Fruit fly (Drosophila melanogaster) whole organism, embryonic: ENCODE results near the gene Fmr1.
A peak's percentile ranks its signal among the peaks of the same experiment; 100 is the strongest.

Source experiments
- Ada2b ChIP-seq: fragments of 200-800 bp; sonication (Bioruptor generic); IDR thresholded peaks from 2 replicates; pipeline ENCODE4 v1.3.6; 2022; ENCODE audit warnings: missing biosample characterization, missing genetic modification characterization
- Aef1 ChIP-seq: fragments of 200-800 bp; sonication (Bioruptor generic); IDR thresholded peaks from 3 replicates; pipeline ENCODE4 v1.3.6; 2022; ENCODE audit warnings: missing biosample characterization, missing genetic modification characterization
- B-H1 ChIP-seq: fragments of 200-800 bp; sonication (Bioruptor generic); IDR thresholded peaks from 3 replicates; pipeline ENCODE4 v1.3.6; 2022; ENCODE audit warnings: missing biosample characterization, missing genetic modification characterization
- C15 ChIP-seq: fragments of 200-800 bp; sonication (Bioruptor generic); IDR thresholded peaks from 3 replicates; pipeline ENCODE4 v1.3.6; 2022; ENCODE audit warnings: missing biosample characterization, missing genetic modification characterization
- CG10979 ChIP-seq: fragments of 200-800 bp; sonication (Bioruptor generic); optimal IDR thresholded peaks from 2 replicates; lab custom pipeline; 2018; ENCODE audit warnings: missing biosample characterization, mild to moderate bottlenecking, missing genetic modification characterization, moderate library complexity
- CG12071 ChIP-seq: fragments of 200-800 bp; sonication (Bioruptor generic); optimal IDR thresholded peaks from 3 replicates; lab custom pipeline; 2018; ENCODE audit warnings: missing biosample characterization, mild to moderate bottlenecking, missing genetic modification characterization
- CG13424 ChIP-seq: fragments of 200-800 bp; sonication (Bioruptor generic); optimal IDR thresholded peaks from 2 replicates; lab custom pipeline; 2019; ENCODE audit warnings: missing biosample characterization, mild to moderate bottlenecking, missing genetic modification characterization, moderate library complexity
- CG14441 ChIP-seq: fragments of 200-800 bp; sonication (Bioruptor generic); IDR thresholded peaks from 2 replicates; pipeline ENCODE4 v1.3.6; 2022; ENCODE audit warnings: missing biosample characterization, missing genetic modification characterization
- CG1602 ChIP-seq: fragments of 200-800 bp; sonication (Bioruptor generic); optimal IDR thresholded peaks from 3 replicates; lab custom pipeline; 2016; ENCODE audit warnings: missing biosample characterization, missing genetic modification characterization
- CG1603 ChIP-seq: fragments of 200-800 bp; sonication (Bioruptor generic); optimal IDR thresholded peaks from 2 replicates; lab custom pipeline; 2019; ENCODE audit warnings: missing biosample characterization, mild to moderate bottlenecking, missing genetic modification characterization, moderate library complexity
- CG17328 ChIP-seq: fragments of 200-800 bp; sonication (Bioruptor generic); IDR thresholded peaks from 2 replicates; pipeline ENCODE4 v1.3.6; 2022; ENCODE audit warnings: missing biosample characterization, missing genetic modification characterization
- CG17385 ChIP-seq: fragments of 200-800 bp; sonication (Bioruptor generic); optimal IDR thresholded peaks from 3 replicates; lab custom pipeline; 2018; ENCODE audit warnings: missing biosample characterization, mild to moderate bottlenecking, missing genetic modification characterization
- CG2202 ChIP-seq: fragments of 200-800 bp; sonication (Bioruptor generic); optimal IDR thresholded peaks from 2 replicates; lab custom pipeline; 2018; ENCODE audit warnings: missing biosample characterization, mild to moderate bottlenecking, missing genetic modification characterization
- CG31441 ChIP-seq: fragments of 200-800 bp; sonication (Bioruptor generic); IDR thresholded peaks from 2 replicates; pipeline ENCODE4 v1.3.6; 2022; ENCODE audit warnings: missing biosample characterization, missing genetic modification characterization
- CG4854 ChIP-seq: fragments of 200-800 bp; sonication (Bioruptor generic); optimal IDR thresholded peaks from 2 replicates; lab custom pipeline; 2016; ENCODE audit warnings: missing biosample characterization, missing genetic modification characterization, inconsistent platforms
- CG6254 ChIP-seq: fragments of 200-800 bp; sonication (Bioruptor generic); optimal IDR thresholded peaks from 3 replicates; lab custom pipeline; 2017; ENCODE audit warnings: mild to moderate bottlenecking, missing biosample characterization, missing genetic modification reagents, missing genetic modification characterization
- CG6272 ChIP-seq: fragments of 200-800 bp; sonication (Bioruptor generic); IDR thresholded peaks from 2 replicates; pipeline ENCODE4 v1.3.6; 2022; ENCODE audit warnings: missing biosample characterization, missing genetic modification characterization
- CG8290 ChIP-seq, 3 experiments: fragments of 200-800 bp; sonication (Bioruptor generic); optimal IDR thresholded peaks; 2 replicates each; lab custom pipeline; 2016 to 2019; ENCODE audit warnings: missing biosample characterization in 3 of 3, missing genetic modification characterization in 3 of 3, mild to moderate bottlenecking in 2 of 3, moderate library complexity in 1 of 3
- H2.0 ChIP-seq: fragments of 200-800 bp; sonication (Bioruptor generic); IDR thresholded peaks from 2 replicates; pipeline ENCODE4 v1.3.6; 2022; ENCODE audit warnings: missing biosample characterization, missing genetic modification characterization
- HHEX ChIP-seq: fragments of 200-800 bp; sonication (Bioruptor generic); optimal IDR thresholded peaks from 3 replicates; lab custom pipeline; 2017; ENCODE audit warnings: missing biosample characterization, mild to moderate bottlenecking, missing genetic modification characterization, missing genetic modification reagents
- Hr78 ChIP-seq, 2 experiments: fragments of 200-800 bp in 1 of 2; fragments of >200 bp in 1 of 2; sonication (Bioruptor generic) in 1 of 2; optimal IDR thresholded peaks; 2 replicates each; lab custom pipeline; 2017 to 2019; ENCODE audit warnings: missing biosample characterization in 2 of 2, missing genetic modification characterization in 2 of 2, mild to moderate bottlenecking in 1 of 2, moderate library complexity in 1 of 2
- Mrtf ChIP-seq: fragments of 200-800 bp; sonication (Bioruptor generic); IDR thresholded peaks from 3 replicates; pipeline ENCODE4 v1.3.6; 2022; ENCODE audit warnings: missing biosample characterization, missing genetic modification characterization
- Pdp1 ChIP-seq, 2 experiments: fragments of 200-800 bp; sonication (Bioruptor generic); optimal IDR thresholded peaks; 3 replicates each; lab custom pipeline; 2016; ENCODE audit warnings: missing biosample characterization in 2 of 2, missing genetic modification characterization in 2 of 2, mild to moderate bottlenecking in 1 of 2, moderate library complexity in 1 of 2
- Rfx ChIP-seq: fragments of 200-800 bp; sonication (Bioruptor generic); IDR thresholded peaks from 2 replicates; pipeline ENCODE4 v1.3.6; 2022; ENCODE audit warnings: missing biosample characterization, missing genetic modification characterization
- Side ChIP-seq: fragments of 200-800 bp; sonication (Bioruptor generic); optimal IDR thresholded peaks from 2 replicates; lab custom pipeline; 2016; ENCODE audit warnings: missing biosample characterization, missing genetic modification characterization
- Sin3A ChIP-seq: fragments of >200 bp; optimal IDR thresholded peaks from 2 replicates; lab custom pipeline; 2018
- Sox100B ChIP-seq: fragments of 200-800 bp; sonication (Bioruptor generic); optimal IDR thresholded peaks from 3 replicates; lab custom pipeline; 2018; ENCODE audit warnings: missing biosample characterization, mild to moderate bottlenecking, missing genetic modification characterization
- Sox102F ChIP-seq: fragments of 200-800 bp; sonication (Bioruptor generic); optimal IDR thresholded peaks from 2 replicates; lab custom pipeline; 2018; ENCODE audit warnings: missing biosample characterization, mild to moderate bottlenecking, missing genetic modification characterization, moderate library complexity
- ase ChIP-seq: fragments of 200-800 bp; sonication (Bioruptor generic); IDR thresholded peaks from 3 replicates; pipeline ENCODE4 v1.3.6; 2022; ENCODE audit warnings: missing biosample characterization, missing genetic modification characterization
- bcd ChIP-seq: fragments of 200-800 bp; sonication (Bioruptor generic); optimal IDR thresholded peaks from 2 replicates; lab custom pipeline; 2017; ENCODE audit warnings: missing biosample characterization, mild to moderate bottlenecking, missing genetic modification characterization
- cato ChIP-seq: fragments of 200-800 bp; sonication (Bioruptor generic); optimal IDR thresholded peaks from 2 replicates; lab custom pipeline; 2016; ENCODE audit warnings: missing biosample characterization, missing genetic modification characterization, borderline replicate concordance
- cg ChIP-seq: fragments of 200-800 bp; sonication (Bioruptor generic); optimal IDR thresholded peaks from 3 replicates; lab custom pipeline; 2019; ENCODE audit warnings: missing biosample characterization, mild to moderate bottlenecking, missing genetic modification characterization, moderate library complexity
- dmrt99B ChIP-seq: fragments of 200-800 bp; sonication (Bioruptor generic); optimal IDR thresholded peaks from 2 replicates; lab custom pipeline; 2018; ENCODE audit warnings: missing biosample characterization, mild to moderate bottlenecking, missing genetic modification characterization, moderate library complexity
- dpn ChIP-seq, 2 experiments: fragments of 200-800 bp; sonication (Bioruptor generic); optimal IDR thresholded peaks; 3 replicates each; lab custom pipeline; 2016; ENCODE audit warnings: missing biosample characterization in 2 of 2, missing genetic modification characterization in 2 of 2
- grau ChIP-seq: fragments of 200-800 bp; optimal IDR thresholded peaks from 3 replicates; lab custom pipeline; 2019; ENCODE audit warnings: missing biosample characterization, mild to moderate bottlenecking, missing genetic modification characterization, moderate library complexity
- insv ChIP-seq, 2 experiments: fragments of 200-800 bp; sonication (Bioruptor generic); optimal IDR thresholded peaks; 3 replicates each; lab custom pipeline; 2016 to 2018; ENCODE audit warnings: missing biosample characterization in 2 of 2, missing genetic modification characterization in 2 of 2
- nom ChIP-seq: fragments of 200-800 bp; sonication (Bioruptor generic); optimal IDR thresholded peaks from 2 replicates; lab custom pipeline; 2017; ENCODE audit warnings: missing biosample characterization, missing genetic modification characterization, mild to moderate bottlenecking, moderate library complexity, missing genetic modification reagents
- org-1 ChIP-seq: fragments of 200-800 bp; sonication (Bioruptor generic); optimal IDR thresholded peaks from 2 replicates; lab custom pipeline; 2017; ENCODE audit warnings: missing biosample characterization, missing genetic modification characterization
- pita ChIP-seq: fragments of 200-800 bp; sonication (Bioruptor generic); optimal IDR thresholded peaks from 2 replicates; lab custom pipeline; 2017; ENCODE audit warnings: missing biosample characterization, mild to moderate bottlenecking, missing genetic modification characterization
- pum ChIP-seq: fragments of 200-800 bp; sonication (Bioruptor generic); optimal IDR thresholded peaks from 2 replicates; lab custom pipeline; 2016; ENCODE audit warnings: missing biosample characterization, missing genetic modification characterization
- ranshi ChIP-seq: fragments of 200-800 bp; sonication (Bioruptor generic); IDR thresholded peaks from 2 replicates; pipeline ENCODE4 v1.3.6; 2022; ENCODE audit warnings: missing biosample characterization, missing genetic modification characterization
- row ChIP-seq: fragments of 200-800 bp; sonication (Bioruptor generic); IDR thresholded peaks from 3 replicates; pipeline ENCODE4 v1.3.6; 2022; ENCODE audit warnings: missing biosample characterization, missing genetic modification characterization
- sens ChIP-seq: fragments of 200-800 bp; sonication (Bioruptor generic); peaks from one replicate; lab custom pipeline; 2016; ENCODE audit warnings: missing biosample characterization, missing genetic modification characterization
- seq ChIP-seq: fragments of 200-800 bp; sonication (Bioruptor generic); IDR thresholded peaks from 2 replicates; pipeline ENCODE4 v1.3.6; 2022; ENCODE audit warnings: missing biosample characterization, missing genetic modification characterization
- slbo ChIP-seq: fragments of 200-800 bp; sonication (Bioruptor generic); IDR thresholded peaks from 2 replicates; pipeline ENCODE4 v1.3.6; 2022; ENCODE audit warnings: missing biosample characterization, missing genetic modification characterization
- sna ChIP-seq: fragments of 200-800 bp; sonication (Bioruptor generic); IDR thresholded peaks from 2 replicates; pipeline ENCODE4 v1.3.6; 2022; ENCODE audit warnings: missing biosample characterization, missing genetic modification characterization; ENCODE audit not compliant: partially characterized antibody
- tio ChIP-seq: fragments of 200-800 bp; sonication (Bioruptor generic); optimal IDR thresholded peaks from 2 replicates; lab custom pipeline; 2017; ENCODE audit warnings: missing biosample characterization, missing genetic modification characterization, inconsistent platforms
- ttk ChIP-seq: fragments of 200-800 bp; sonication (Bioruptor generic); IDR thresholded peaks from 2 replicates; pipeline ENCODE4 v2.1.2; 2022; ENCODE audit warnings: missing biosample characterization, missing genetic modification characterization
- vvl ChIP-seq: fragments of 200-800 bp; sonication (Bioruptor generic); IDR thresholded peaks from 2 replicates; pipeline ENCODE4 v1.3.6; 2022; ENCODE audit warnings: missing biosample characterization, missing genetic modification characterization

The Fmr1 gene

dm6 chr3R:10153957-10154685, 44.2 kb upstream of the Fmr1 start:
- TF ChIP-seq ase (GFP tag; lab: Robert Waterston, UW) (peak; percentile 13; the same call in 1 of the 3 replicates), sens (GFP tag; lab: Kevin White, UChicago) (peak; percentile 80), H2.0 (GFP tag; lab: Robert Waterston, UW) (peak; percentile 58), CG12071 (GFP tag; lab: Kevin White, UChicago) (no peak), CG6254 (GFP tag; lab: Kevin White, UChicago) (peak; percentile 54), Ada2b (GFP tag; lab: Robert Waterston, UW) (peak; percentile 34; the same call in 1 of the 2 replicates), CG17385 (GFP tag; lab: Kevin White, UChicago) (peak; percentile 24), Pdp1 (GFP tag; optimal IDR thresholded peaks at IDR 0.05; lab: Kevin White, UChicago) (peak in 1 of 2 experiments; percentile 23), bcd (GFP tag; lab: Kevin White, UChicago) (no peak), dmrt99B (peak; percentile 71), C15 (GFP tag; lab: Robert Waterston, UW) (no peak), Rfx (GFP tag; lab: Robert Waterston, UW) (0 out of 2 replicates have a peak, but pooled peaks have one; percentile 19), CG10979 (tag; lab: Kevin White, UChicago) (peak; percentile 14), nom (GFP tag; lab: Kevin White, UChicago) (no peak), pum (GFP tag; lab: Kevin White, UChicago) (peak; percentile 20), slbo (peak; percentile 27; the same call in 1 of the 2 replicates), CG8290 (GFP tag; optimal IDR thresholded peaks at IDR 0.05; lab: Kevin White, UChicago) (no peak), CG8290 (tag; optimal IDR thresholded peaks at IDR 0.05; lab: Kevin White, UChicago) (no peak), tio (GFP tag; lab: Kevin White, UChicago) (peak; percentile 3), grau (tag; lab: Kevin White, UChicago) (peak; percentile 36), CG4854 (GFP tag; lab: Kevin White, UChicago) (no peak), ttk (GFP tag; lab: Robert Waterston, UW) (0 out of 2 replicates have a peak, but pooled peaks have one; percentile 21), CG1603 (tag; lab: Kevin White, UChicago) (peak; percentile 65), dpn (GFP tag; optimal IDR thresholded peaks at IDR 0.05; lab: Kevin White, UChicago) (peak; percentile 10 to 27), Sox102F (GFP tag; lab: Kevin White, UChicago) (peak; percentile 58), CG17328 (GFP tag; lab: Robert Waterston, UW) (peak; percentile 65), HHEX (peak; percentile 34), Side (no peak), vvl (GFP tag; lab: Robert Waterston, UW) (peak; percentile 22; the same call in 1 of the 2 replicates), Sin3A (lab: Kevin White, UChicago) (no peak), Aef1 (GFP tag; lab: Robert Waterston, UW) (peak; percentile 33; the same call in 1 of the 3 replicates), CG6272 (GFP tag; lab: Robert Waterston, UW) (no peak), sna (GFP tag; lab: Robert Waterston, UW) (no peak), Sox100B (peak; percentile 1), insv (GFP tag; optimal IDR thresholded peaks at IDR 0.05; lab: Kevin White, UChicago) (no peak), CG2202 (tag; lab: Kevin White, UChicago) (no peak), Hr78 (GFP tag; optimal IDR thresholded peaks at IDR 0.05; lab: Kevin White, UChicago) (no peak), Mrtf (0 out of 3 replicates have a peak, but pooled peaks have one; percentile 32), pita (GFP tag; lab: Kevin White, UChicago) (no peak), ranshi (GFP tag; lab: Robert Waterston, UW) (peak; percentile 37; the same call in 1 of the 2 replicates), CG14441 (peak; percentile 69), CG13424 (tag; lab: Kevin White, UChicago) (peak; percentile 35), row (peak; percentile 65), seq (peak; percentile 19; the same call in 1 of the 2 replicates), B-H1 (GFP tag; lab: Robert Waterston, UW) (peak; percentile 54; the same call in 2 of the 3 replicates), CG1602 (GFP tag; lab: Kevin White, UChicago) (no peak), CG31441 (no peak), cg (GFP tag; lab: Kevin White, UChicago) (no peak), org-1 (GFP tag; lab: Kevin White, UChicago) (peak; percentile 17), cato (no peak)
